Worm (Caenorhabditis elegans) whole organism, midembryonic: ENCODE results near the gene F38A1.9.

Experiments
- cog-1 ChIP-seq: sonication (generic microtip); optimal IDR thresholded peaks from 2 replicates; lab custom pipeline; 2016; ENCODE audit warnings: missing genetic modification characterization, missing compliant biosample characterization
- med-1 ChIP-seq: sonication (generic microtip); optimal IDR thresholded peaks from 2 replicates; lab custom pipeline; 2017; ENCODE audit warnings: missing genetic modification characterization, mild to moderate bottlenecking, missing compliant biosample characterization, antibody characterized with exemption, missing genetic modification reagents; ENCODE audit not compliant: insufficient read depth
- ztf-29 ChIP-seq: fragments of 200-800 bp; sonication (Bioruptor generic); IDR thresholded peaks from 2 replicates; pipeline ENCODE4 v1.3.6; 2022; ENCODE audit warnings: missing genetic modification reagents, missing genetic modification characterization, missing compliant biosample characterization

- TF ChIP-seq med-1 (no peak), cog-1 (tag; lab: Kevin White, UChicago) (no peak), ztf-29 (GFP tag; lab: Robert Waterston, UW) (no peak)
Measured at ce11 chrIV:1207980-1208379, 37.2 kb downstream of the F38A1.9 start, which contains the start of gene dsl-1.
